Fruit fly (Drosophila melanogaster) whole organism, prepupa: Measurements from ENCODE around the gene CG18095.

ENCODE experiments used
- CG10669 ChIP-seq: fragments of 200-800 bp; sonication (Bioruptor generic); optimal IDR thresholded peaks from 3 replicates; lab custom pipeline; 2018; ENCODE audit warnings: missing biosample characterization, mild to moderate bottlenecking, missing genetic modification characterization, moderate library complexity
- CG32006 ChIP-seq: fragments of 200-800 bp; sonication (Bioruptor generic); optimal IDR thresholded peaks from 3 replicates; lab custom pipeline; 2017; ENCODE audit warnings: missing biosample characterization, mild to moderate bottlenecking, missing genetic modification characterization
- CG8119 ChIP-seq: fragments of 200-800 bp; sonication (Bioruptor generic); IDR thresholded peaks from 3 replicates; pipeline ENCODE4 v1.3.6; 2022; ENCODE audit warnings: missing biosample characterization, missing genetic modification characterization
- CG8319 ChIP-seq: fragments of 200-800 bp; sonication (Bioruptor generic); optimal IDR thresholded peaks from 3 replicates; lab custom pipeline; 2016; ENCODE audit warnings: missing biosample characterization, missing genetic modification characterization
- Ets21C ChIP-seq: fragments of 200-800 bp; sonication (Bioruptor generic); optimal IDR thresholded peaks from 3 replicates; lab custom pipeline; 2016; ENCODE audit warnings: missing biosample characterization, missing genetic modification characterization
- Hr4 ChIP-seq: fragments of 200-800 bp; sonication (Bioruptor generic); optimal IDR thresholded peaks from 3 replicates; lab custom pipeline; 2016; ENCODE audit warnings: missing biosample characterization, missing genetic modification characterization
- Met ChIP-seq: fragments of 200-800 bp; sonication (Bioruptor generic); optimal IDR thresholded peaks from 3 replicates; lab custom pipeline; 2016; ENCODE audit warnings: missing biosample characterization, missing genetic modification characterization
- OdsH ChIP-seq: fragments of 200-800 bp; sonication (Bioruptor generic); optimal IDR thresholded peaks from 3 replicates; lab custom pipeline; 2016; ENCODE audit warnings: missing biosample characterization, missing genetic modification characterization
- Sox14 ChIP-seq: fragments of 200-800 bp; sonication (Bioruptor generic); optimal IDR thresholded peaks from 3 replicates; lab custom pipeline; 2016; ENCODE audit warnings: missing biosample characterization, missing genetic modification characterization
- dsx ChIP-seq: fragments of 200-800 bp; optimal IDR thresholded peaks from 3 replicates; lab custom pipeline; 2019; ENCODE audit warnings: missing biosample characterization, mild to moderate bottlenecking, missing genetic modification characterization, moderate library complexity; ENCODE audit not compliant: poor library complexity, severe bottlenecking
- esn ChIP-seq: fragments of 200-800 bp; sonication (Bioruptor generic); optimal IDR thresholded peaks from 2 replicates; lab custom pipeline; 2016; ENCODE audit warnings: missing biosample characterization, mild to moderate bottlenecking, missing genetic modification characterization, moderate library complexity
- fkh ChIP-seq: fragments of 200-800 bp; sonication (Bioruptor generic); optimal IDR thresholded peaks from 3 replicates; lab custom pipeline; 2017; ENCODE audit warnings: missing biosample characterization, mild to moderate bottlenecking, missing genetic modification characterization, moderate library complexity
- pdm3 ChIP-seq: fragments of 200-800 bp; sonication (Bioruptor generic); optimal IDR thresholded peaks from 3 replicates; lab custom pipeline; 2016; ENCODE audit warnings: missing biosample characterization, missing genetic modification characterization
- svp ChIP-seq: fragments of 200-800 bp; sonication (Bioruptor generic); peaks from one replicate; lab custom pipeline; 2016; ENCODE audit warnings: missing biosample characterization, missing genetic modification characterization

dm6 chr2L:14039936-14040483 lies 8.7 kb upstream of the CG18095 start, which contains the start of gene nAChRalpha5:
- TF ChIP-seq svp (GFP tag; lab: Kevin White, UChicago), result peak; percentile 17
- no peak for TF ChIP-seq dsx (GFP tag; lab: Kevin White, UChicago)
- no peak for TF ChIP-seq Hr4 (GFP tag; lab: Kevin White, UChicago)
- no peak for TF ChIP-seq Sox14 (GFP tag; lab: Kevin White, UChicago)
- TF ChIP-seq CG8119, result no peak
- TF ChIP-seq Met (GFP tag; lab: Kevin White, UChicago), result no peak
- TF ChIP-seq CG32006 (GFP tag; lab: Kevin White, UChicago), result no peak
- TF ChIP-seq esn (GFP tag; lab: Kevin White, UChicago), result no peak
- TF ChIP-seq CG10669 (GFP tag; lab: Kevin White, UChicago), result no peak
- no peak for TF ChIP-seq fkh (GFP tag; lab: Kevin White, UChicago)
- no peak for TF ChIP-seq pdm3 (GFP tag; lab: Kevin White, UChicago)
- TF ChIP-seq Ets21C (GFP tag; lab: Kevin White, UChicago), result no peak
- no peak for TF ChIP-seq CG8319 (GFP tag; lab: Kevin White, UChicago)
- no peak for TF ChIP-seq OdsH (GFP tag; lab: Kevin White, UChicago)
